Fruit fly (Drosophila melanogaster) whole organism, embryonic: ENCODE data around the gene CG6287.

ENCODE experiments used
- Aef1 ChIP-seq: fragments of 200-800 bp; sonication (Bioruptor generic); IDR thresholded peaks from 3 replicates; pipeline ENCODE4 v1.3.6; 2022; ENCODE audit warnings: missing biosample characterization, missing genetic modification characterization
- Bteb2 ChIP-seq: fragments of 200-800 bp; sonication (Bioruptor generic); optimal IDR thresholded peaks from 2 replicates; lab custom pipeline; 2016; ENCODE audit warnings: missing biosample characterization, missing genetic modification characterization
- CG10209 ChIP-seq: fragments of 200-800 bp; sonication (Bioruptor generic); optimal IDR thresholded peaks from 3 replicates; lab custom pipeline; 2017; ENCODE audit warnings: missing biosample characterization, mild to moderate bottlenecking, missing genetic modification characterization, missing genetic modification reagents
- CG10959 ChIP-seq: fragments of 200-800 bp; sonication (Bioruptor generic); IDR thresholded peaks from 2 replicates; pipeline ENCODE4 v1.3.6; 2022; ENCODE audit warnings: missing biosample characterization, missing genetic modification characterization
- CG11695 ChIP-seq: fragments of 200-800 bp; sonication (Bioruptor generic); IDR thresholded peaks from 3 replicates; pipeline ENCODE4 v1.3.6; 2022; ENCODE audit warnings: missing biosample characterization, missing genetic modification characterization
- CG14710 ChIP-seq: fragments of 200-800 bp; sonication (Bioruptor generic); optimal IDR thresholded peaks from 3 replicates; lab custom pipeline; 2019; ENCODE audit warnings: missing biosample characterization, mild to moderate bottlenecking, missing genetic modification characterization, moderate library complexity
- CG14965 ChIP-seq: fragments of 200-800 bp; sonication (Bioruptor generic); optimal IDR thresholded peaks from 2 replicates; lab custom pipeline; 2016; ENCODE audit warnings: missing biosample characterization, missing genetic modification characterization, borderline replicate concordance
- CG2120 ChIP-seq: fragments of 200-800 bp; sonication (Bioruptor generic); optimal IDR thresholded peaks from 3 replicates; lab custom pipeline; 2016; ENCODE audit warnings: missing biosample characterization, missing genetic modification characterization
- CG2889 ChIP-seq: fragments of 200-800 bp; sonication (Bioruptor generic); IDR thresholded peaks from 3 replicates; pipeline ENCODE4 v1.3.6; 2022; ENCODE audit warnings: missing biosample characterization, missing genetic modification characterization
- CG32767 ChIP-seq: fragments of 200-800 bp; sonication (Bioruptor generic); IDR thresholded peaks from 2 replicates; pipeline ENCODE4 v1.3.6; 2022; ENCODE audit warnings: missing biosample characterization, missing genetic modification characterization
- CG32772 ChIP-seq: fragments of 200-800 bp; sonication (Bioruptor generic); IDR thresholded peaks from 2 replicates; pipeline ENCODE4 v1.3.6; 2022; ENCODE audit warnings: missing biosample characterization, missing genetic modification characterization
- CG6254 ChIP-seq: fragments of 200-800 bp; sonication (Bioruptor generic); optimal IDR thresholded peaks from 3 replicates; lab custom pipeline; 2017; ENCODE audit warnings: mild to moderate bottlenecking, missing biosample characterization, missing genetic modification reagents, missing genetic modification characterization
- CG6654 ChIP-seq: fragments of 200-800 bp; sonication (Bioruptor generic); optimal IDR thresholded peaks from 2 replicates; lab custom pipeline; 2017; ENCODE audit warnings: missing biosample characterization, mild to moderate bottlenecking, missing genetic modification characterization
- CG8281 ChIP-seq: fragments of 200-800 bp; sonication (Bioruptor generic); optimal IDR thresholded peaks from 2 replicates; lab custom pipeline; 2018; ENCODE audit warnings: missing biosample characterization, mild to moderate bottlenecking, missing genetic modification characterization, moderate library complexity
- CG8924 ChIP-seq: fragments of 200-800 bp; optimal IDR thresholded peaks from 3 replicates; lab custom pipeline; 2019; ENCODE audit warnings: missing biosample characterization, mild to moderate bottlenecking, missing genetic modification characterization, moderate library complexity
- CG9437 ChIP-seq: fragments of 200-800 bp; sonication (Bioruptor generic); optimal IDR thresholded peaks from 2 replicates; lab custom pipeline; 2018; ENCODE audit warnings: missing biosample characterization, mild to moderate bottlenecking, missing genetic modification characterization
- CG9727 ChIP-seq: fragments of 200-800 bp; sonication (Bioruptor generic); optimal IDR thresholded peaks from 3 replicates; lab custom pipeline; 2017; ENCODE audit warnings: missing biosample characterization, mild to moderate bottlenecking, missing genetic modification characterization
- CrebB ChIP-seq: fragments of 200-800 bp; sonication (Bioruptor generic); optimal IDR thresholded peaks from 3 replicates; lab custom pipeline; 2018; ENCODE audit warnings: missing biosample characterization, mild to moderate bottlenecking, missing genetic modification characterization
- Fer1 ChIP-seq: fragments of 200-800 bp; sonication (Bioruptor generic); optimal IDR thresholded peaks from 2 replicates; lab custom pipeline; 2017; ENCODE audit warnings: missing biosample characterization, mild to moderate bottlenecking, missing genetic modification characterization
- Gug ChIP-seq: fragments of 200-800 bp; sonication (Bioruptor generic); IDR thresholded peaks from 4 replicates; pipeline ENCODE4 v1.3.6; 2022; ENCODE audit warnings: missing biosample characterization, missing genetic modification characterization
- HLH3B ChIP-seq: fragments of 200-800 bp; sonication (Bioruptor generic); IDR thresholded peaks from 2 replicates; pipeline ENCODE4 v1.3.6; 2022; ENCODE audit warnings: missing biosample characterization, missing genetic modification characterization
- Hey ChIP-seq: fragments of 200-800 bp; sonication (Bioruptor generic); optimal IDR thresholded peaks from 3 replicates; lab custom pipeline; 2018; ENCODE audit warnings: missing biosample characterization, mild to moderate bottlenecking, missing genetic modification characterization
- Hr51 ChIP-seq, 2 experiments: fragments of 200-800 bp; sonication (Bioruptor generic); optimal IDR thresholded peaks; 2 replicates in 1 of 2; 3 replicates in 1 of 2; lab custom pipeline; 2016 to 2018; ENCODE audit warnings: missing biosample characterization in 2 of 2, missing genetic modification characterization in 2 of 2, mild to moderate bottlenecking in 1 of 2, moderate library complexity in 1 of 2
- MBD-R2 ChIP-seq: fragments of 200-800 bp; sonication (Bioruptor generic); IDR thresholded peaks from 2 replicates; pipeline ENCODE4 v1.3.6; 2022; ENCODE audit warnings: missing biosample characterization, missing genetic modification characterization
- Mad ChIP-seq: fragments of 200-800 bp; sonication (Bioruptor generic); optimal IDR thresholded peaks from 2 replicates; lab custom pipeline; 2016; ENCODE audit warnings: missing biosample characterization, missing genetic modification characterization
- Mrtf ChIP-seq: fragments of 200-800 bp; sonication (Bioruptor generic); IDR thresholded peaks from 3 replicates; pipeline ENCODE4 v1.3.6; 2022; ENCODE audit warnings: missing biosample characterization, missing genetic modification characterization
- NK7.1 ChIP-seq: fragments of 200-800 bp; sonication (Bioruptor generic); optimal IDR thresholded peaks from 3 replicates; lab custom pipeline; 2016; ENCODE audit warnings: missing biosample characterization, missing genetic modification characterization
- Pdp1 ChIP-seq, 2 experiments: fragments of 200-800 bp; sonication (Bioruptor generic); optimal IDR thresholded peaks; 3 replicates each; lab custom pipeline; 2016; ENCODE audit warnings: missing biosample characterization in 2 of 2, missing genetic modification characterization in 2 of 2, mild to moderate bottlenecking in 1 of 2, moderate library complexity in 1 of 2
- Ptx1 ChIP-seq: fragments of 200-800 bp; sonication (Bioruptor generic); IDR thresholded peaks from 2 replicates; pipeline ENCODE4 v1.3.6; 2022; ENCODE audit warnings: missing biosample characterization, missing genetic modification characterization
- Stat92E ChIP-seq, 3 experiments: fragments of >200 bp in 2 of 3; fragments of 200-800 bp in 1 of 3; sonication (Bioruptor generic) in 1 of 3; optimal IDR thresholded peaks; 2 replicates each; lab custom pipeline; 2017 to 2019; ENCODE audit warnings: missing biosample characterization in 3 of 3, missing genetic modification characterization in 3 of 3, mild to moderate bottlenecking in 1 of 3, moderate library complexity in 1 of 3
- amos ChIP-seq: fragments of 200-800 bp; sonication (Bioruptor generic); IDR thresholded peaks from 2 replicates; pipeline ENCODE4 v1.3.6; 2022; ENCODE audit warnings: missing biosample characterization, missing genetic modification characterization; ENCODE audit not compliant: partially characterized antibody
- croc ChIP-seq: fragments of 200-800 bp; sonication (Bioruptor generic); conservative IDR thresholded peaks from 3 replicates; pipeline ENCODE4 v1.3.6; 2022; ENCODE audit warnings: missing biosample characterization, missing genetic modification characterization
- cwo ChIP-seq: fragments of 200-800 bp; sonication (Bioruptor generic); optimal IDR thresholded peaks from 3 replicates; lab custom pipeline; 2017; ENCODE audit warnings: missing biosample characterization, missing genetic modification characterization, mild to moderate bottlenecking, moderate library complexity, missing genetic modification reagents
- da ChIP-seq: fragments of 200-800 bp; sonication (Bioruptor generic); optimal IDR thresholded peaks from 2 replicates; lab custom pipeline; 2016; ENCODE audit warnings: missing biosample characterization, missing genetic modification characterization
- fd3F ChIP-seq: fragments of 200-800 bp; sonication (Bioruptor generic); optimal IDR thresholded peaks from 2 replicates; lab custom pipeline; 2018; ENCODE audit warnings: missing biosample characterization, mild to moderate bottlenecking, missing genetic modification characterization, moderate library complexity
- fd64A ChIP-seq: fragments of 200-800 bp; sonication (Bioruptor generic); optimal IDR thresholded peaks from 3 replicates; lab custom pipeline; 2018; ENCODE audit warnings: missing biosample characterization, mild to moderate bottlenecking, missing genetic modification characterization
- h ChIP-seq: fragments of >200 bp; optimal IDR thresholded peaks from 2 replicates; lab custom pipeline; 2017
- hkb ChIP-seq, 2 experiments: fragments of 200-800 bp in 1 of 2; fragments of >200 bp in 1 of 2; sonication (Bioruptor generic) in 1 of 2; IDR thresholded peaks in 1 of 2; optimal IDR thresholded peaks in 1 of 2; 2 replicates each; pipeline versions ENCODE4 v1.3.6 to Lab custom; 2017 to 2022; ENCODE audit warnings: missing biosample characterization in 1 of 2, missing genetic modification characterization in 1 of 2
- insv ChIP-seq, 2 experiments: fragments of 200-800 bp; sonication (Bioruptor generic); optimal IDR thresholded peaks; 3 replicates each; lab custom pipeline; 2016 to 2018; ENCODE audit warnings: missing biosample characterization in 2 of 2, missing genetic modification characterization in 2 of 2
- kah ChIP-seq: fragments of 200-800 bp; sonication (Bioruptor generic); optimal IDR thresholded peaks from 2 replicates; lab custom pipeline; 2018; ENCODE audit warnings: missing biosample characterization, mild to moderate bottlenecking, missing genetic modification characterization
- klu ChIP-seq: fragments of 200-800 bp; sonication (Bioruptor generic); IDR thresholded peaks from 2 replicates; pipeline ENCODE4 v1.3.6; 2022; ENCODE audit warnings: missing biosample characterization, missing genetic modification characterization
- lmd ChIP-seq: fragments of 200-800 bp; sonication (Bioruptor generic); IDR thresholded peaks from 2 replicates; pipeline ENCODE4 v1.3.6; 2022; ENCODE audit warnings: missing biosample characterization, missing genetic modification characterization
- onecut ChIP-seq: fragments of 200-800 bp; sonication (Bioruptor generic); IDR thresholded peaks from 2 replicates; pipeline ENCODE4 v1.3.6; 2022; ENCODE audit warnings: missing biosample characterization, missing genetic modification characterization
- org-1 ChIP-seq: fragments of 200-800 bp; sonication (Bioruptor generic); optimal IDR thresholded peaks from 2 replicates; lab custom pipeline; 2017; ENCODE audit warnings: missing biosample characterization, missing genetic modification characterization
- otp ChIP-seq: fragments of 200-800 bp; sonication (Bioruptor generic); IDR thresholded peaks from 3 replicates; pipeline ENCODE4, ENCODE4 v1.3.6; 2022; ENCODE audit warnings: missing biosample characterization, missing genetic modification characterization
- prd ChIP-seq, 3 experiments: fragments of >200 bp in 2 of 3; fragments of 200-800 bp in 1 of 3; sonication (Bioruptor generic) in 1 of 3; optimal IDR thresholded peaks in 2 of 3; IDR thresholded peaks in 1 of 3; 2 replicates in 2 of 3; 3 replicates in 1 of 3; pipeline versions ENCODE4 v1.3.6 to Lab custom; 2017 to 2022; ENCODE audit warnings: missing biosample characterization in 1 of 3, missing genetic modification characterization in 1 of 3
- ranshi ChIP-seq: fragments of 200-800 bp; sonication (Bioruptor generic); IDR thresholded peaks from 2 replicates; pipeline ENCODE4 v1.3.6; 2022; ENCODE audit warnings: missing biosample characterization, missing genetic modification characterization
- vvl ChIP-seq: fragments of 200-800 bp; sonication (Bioruptor generic); IDR thresholded peaks from 2 replicates; pipeline ENCODE4 v1.3.6; 2022; ENCODE audit warnings: missing biosample characterization, missing genetic modification characterization

Gene CG6287

DNA sequence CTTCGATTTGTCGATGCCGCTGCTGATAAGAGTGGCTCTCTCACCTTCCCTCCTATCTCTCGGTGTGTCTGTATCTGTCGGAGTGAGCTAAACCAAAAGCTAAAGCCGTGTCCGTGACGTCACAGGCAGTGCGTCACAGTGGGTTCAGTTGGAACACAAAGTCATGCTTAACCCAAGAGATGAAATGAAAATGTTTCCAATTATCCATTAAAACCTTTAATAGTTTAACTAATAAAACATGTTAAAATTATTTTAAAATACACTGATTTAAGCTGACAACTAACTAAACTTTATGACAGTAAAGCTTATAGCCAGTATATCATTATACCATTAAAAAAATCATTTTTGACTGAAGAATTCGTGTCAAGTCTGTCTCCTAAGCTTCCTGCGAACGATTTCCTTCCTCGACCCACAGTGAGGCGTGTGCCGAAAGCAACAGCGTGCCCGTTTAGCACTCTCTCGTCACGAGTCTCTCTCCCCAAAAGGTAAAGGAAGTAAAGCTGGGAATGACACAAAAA is 42.5 kb downstream of the CG6287 start, which contains the start of gene Idua (continued):
- 0 out of 3 replicates have a peak, but pooled peaks have one; percentile 29 for TF ChIP-seq CG2889 (GFP tag; lab: Robert Waterston, UW)
- TF ChIP-seq amos (GFP tag; lab: Robert Waterston, UW): no peak
- peak in 1 of 2 experiments; percentile 19 for TF ChIP-seq insv (GFP tag; optimal IDR thresholded peaks at IDR 0.05; lab: Kevin White, UChicago)
- 0 out of 3 replicates have a peak, but pooled peaks have one; percentile 26 for TF ChIP-seq otp (GFP tag; lab: Robert Waterston, UW)
- TF ChIP-seq onecut (GFP tag; lab: Robert Waterston, UW): peak; percentile 59
- TF ChIP-seq Mrtf (GFP tag; lab: Robert Waterston, UW): no peak
- peak; percentile 82 for TF ChIP-seq CG9727 (GFP tag; lab: Kevin White, UChicago)
- TF ChIP-seq CG32772: 0 out of 2 replicates have a peak, but pooled peaks have one; percentile 31
- 0 out of 2 replicates have a peak, but pooled peaks have one; percentile 18 for TF ChIP-seq ranshi (GFP tag; lab: Robert Waterston, UW)
- TF ChIP-seq org-1 (GFP tag; lab: Kevin White, UChicago): peak; percentile 73
- TF ChIP-seq CG6254 (GFP tag; lab: Kevin White, UChicago): peak; percentile 70
- TF ChIP-seq HLH3B (GFP tag; lab: Robert Waterston, UW): peak; percentile 60
- peak; percentile 53 for TF ChIP-seq fd3F (GFP tag; lab: Kevin White, UChicago)
- peak; percentile 49 for TF ChIP-seq lmd (GFP tag; lab: Robert Waterston, UW)
- peak; percentile 50 for TF ChIP-seq CrebB (tag; lab: Kevin White, UChicago)
- peak in 1 of 3 experiments; percentile 9 for TF ChIP-seq Stat92E (GFP tag; optimal IDR thresholded peaks at IDR 0.05; lab: Kevin White, UChicago)
- TF ChIP-seq Gug: peak; percentile 69
- peak; percentile 50 for TF ChIP-seq vvl (GFP tag; lab: Robert Waterston, UW)
- peak; percentile 81 for TF ChIP-seq CG8924 (tag; lab: Kevin White, UChicago)
- peak; percentile 12 for TF ChIP-seq kah (GFP tag; lab: Kevin White, UChicago)
- TF ChIP-seq NK7.1 (GFP tag; lab: Kevin White, UChicago): no peak
- TF ChIP-seq CG14710: peak; percentile 48
- peak; percentile 2 for TF ChIP-seq CG6654
- peak; percentile 89 for TF ChIP-seq Fer1 (GFP tag; lab: Kevin White, UChicago)
- TF ChIP-seq CG32767 (GFP tag; lab: Robert Waterston, UW): peak; percentile 41; the same call in 1 of the 2 replicates
- peak; percentile 70 for TF ChIP-seq CG10209 (GFP tag; lab: Kevin White, UChicago)
- TF ChIP-seq klu (GFP tag; lab: Robert Waterston, UW): peak; percentile 44; the same call in 1 of the 2 replicates
- peak; percentile 60; the same call in 2 of the 3 replicates for TF ChIP-seq croc (GFP tag; lab: Robert Waterston, UW)
- TF ChIP-seq prd (optimal IDR thresholded peaks at IDR 0.05; lab: Kevin White, UChicago): no peak
- peak; percentile 58 for TF ChIP-seq prd (GFP tag; IDR thresholded peaks at IDR 0.05; lab: Robert Waterston, UW)
- TF ChIP-seq Hr51 (GFP tag; optimal IDR thresholded peaks at IDR 0.05; lab: Kevin White, UChicago): peak in 1 of 2 experiments; percentile 21
- peak; percentile 79 for TF ChIP-seq CG2120 (GFP tag; lab: Kevin White, UChicago)
- TF ChIP-seq Aef1 (GFP tag; lab: Robert Waterston, UW): peak; percentile 47; the same call in 2 of the 3 replicates
- peak; percentile 66 for TF ChIP-seq Ptx1 (GFP tag; lab: Robert Waterston, UW)
- peak; percentile 15 to 19 for TF ChIP-seq Pdp1 (GFP tag; optimal IDR thresholded peaks at IDR 0.05; lab: Kevin White, UChicago)
- TF ChIP-seq da (GFP tag; lab: Kevin White, UChicago): peak; percentile 11
- no peak for TF ChIP-seq hkb (optimal IDR thresholded peaks at IDR 0.05; lab: Kevin White, UChicago)
- peak; percentile 81 for TF ChIP-seq hkb (GFP tag; IDR thresholded peaks at IDR 0.05; lab: Robert Waterston, UW)
- peak; percentile 11 for TF ChIP-seq fd64A (GFP tag; lab: Kevin White, UChicago)
- no peak for TF ChIP-seq h
- TF ChIP-seq Hey (tag; lab: Kevin White, UChicago): peak; percentile 65
- TF ChIP-seq CG11695 (GFP tag; lab: Robert Waterston, UW): peak; percentile 70; the same call in 2 of the 3 replicates
- no peak for TF ChIP-seq CG14965 (GFP tag; lab: Kevin White, UChicago)
- TF ChIP-seq CG8281 (tag; lab: Kevin White, UChicago): peak; percentile 31
- TF ChIP-seq Bteb2 (GFP tag; lab: Kevin White, UChicago): peak; percentile 26
- no peak for TF ChIP-seq Mad
- peak; percentile 57 for TF ChIP-seq CG9437 (GFP tag; lab: Kevin White, UChicago)
- 0 out of 2 replicates have a peak, but pooled peaks have one; percentile 6 for TF ChIP-seq MBD-R2 (GFP tag; lab: Robert Waterston, UW)
- TF ChIP-seq cwo (GFP tag; lab: Kevin White, UChicago): peak; percentile 82
- TF ChIP-seq CG10959 (GFP tag; lab: Robert Waterston, UW): no peak
